Fruit fly (Drosophila melanogaster): ENCODE results near the gene rb.
A peak's percentile ranks its signal among the peaks of the same experiment; 100 is the strongest.

dm6 chrX:4553999-4554398 lies 13.6 kb upstream of the rb start, which contains the start of gene CG11444:
- TF ChIP-seq CG10348 (GFP tag; IDR thresholded peaks at IDR 0.05) (no peak), EcR (GFP tag; optimal IDR thresholded peaks at IDR 0.05) (peak; percentile 7), CG12605 (GFP tag; IDR thresholded peaks at IDR 0.05) (no peak)
